Worm (Caenorhabditis elegans) whole organism, L4/young adult: Measurements from ENCODE around the gene T22G5.3.

ENCODE experiments used
- W03F9.2 ChIP-seq: fragments of 150-350 bp; optimal IDR thresholded peaks from 2 replicates; lab custom pipeline; 2014; ENCODE audit warnings: missing biosample characterization, missing genetic modification characterization
- dao-5 ChIP-seq: sonication (generic microtip); optimal IDR thresholded peaks from 2 replicates; lab custom pipeline; 2016; ENCODE audit warnings: missing genotype, missing genetic modification characterization, moderate library complexity, missing compliant biosample characterization
- him-1 ChIP-seq: sonication (generic microtip); optimal IDR thresholded peaks from 2 replicates; lab custom pipeline; 2016; ENCODE audit warnings: missing genotype, missing genetic modification reagents, missing genetic modification characterization, missing compliant biosample characterization

DNA sequence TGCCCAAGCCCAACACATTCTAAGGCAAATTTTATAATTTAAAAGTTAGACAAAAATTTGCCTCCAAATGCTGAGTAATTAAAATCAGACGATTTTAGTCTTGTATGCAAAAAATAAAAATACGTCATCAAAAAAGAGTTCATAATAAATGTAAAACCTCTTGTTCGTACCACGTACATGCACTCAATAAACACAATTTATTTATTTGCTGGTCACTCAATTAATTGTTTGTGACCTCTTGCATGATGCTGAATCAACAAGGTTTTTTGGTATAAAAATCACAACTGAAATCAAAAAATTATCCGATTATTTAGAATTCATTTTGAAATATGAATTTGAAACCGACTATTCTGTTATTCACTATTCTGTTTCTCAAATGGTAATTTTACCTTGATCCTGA is 30.5 kb upstream of the T22G5.3 start, which contains the start of gene hpx-2:
- TF ChIP-seq him-1 (tag; lab: Kevin White, UChicago): no peak
- TF ChIP-seq W03F9.2: no peak
- no peak for TF ChIP-seq dao-5
